Worm (Caenorhabditis elegans): ENCODE data around the gene wrt-10.

The wrt-10 gene

ce11 chrII:7519221-7519620 lies 15.1 kb downstream of the wrt-10 start, which contains the start of gene glb-9:
TSS of gene glb-9 (minus strand) at chrII:7519321.
- no peak for TF ChIP-seq tra-4 (tag; optimal IDR thresholded peaks at IDR 0.05)

- TF ChIP-seq flt-1 (GFP tag; IDR thresholded peaks at IDR 0.05): no peak
- no peak for TF ChIP-seq scrt-1 (GFP tag; IDR thresholded peaks at IDR 0.05)
- no peak for TF ChIP-seq tbx-37 (GFP tag; conservative IDR thresholded peaks at IDR 0.05)
- TF ChIP-seq tra-4 (tag; optimal IDR thresholded peaks at IDR 0.05): no peak
- no peak for TF ChIP-seq ets-7 (tag; optimal IDR thresholded peaks at IDR 0.05)
- no peak for TF ChIP-seq ceh-13 (GFP tag; optimal IDR thresholded peaks at IDR 0.05)
- TF ChIP-seq ceh-36 (tag; optimal IDR thresholded peaks at IDR 0.05): no peak
- no peak for TF ChIP-seq sea-1 (GFP tag; conservative IDR thresholded peaks at IDR 0.05)
- no peak for TF ChIP-seq B0310.2 (tag; optimal IDR thresholded peaks at IDR 0.05)
- TF ChIP-seq hnd-1 (tag; optimal IDR thresholded peaks at IDR 0.05): no peak
- no peak for TF ChIP-seq pes-1 (GFP tag; IDR thresholded peaks at IDR 0.05)
- TF ChIP-seq ama-1 (optimal IDR thresholded peaks at IDR 0.05): no peak
- no peak for TF ChIP-seq aly-1 (tag; optimal IDR thresholded peaks at IDR 0.05)
- TF ChIP-seq F13C5.2 (tag; optimal IDR thresholded peaks at IDR 0.05): no peak
- no peak for TF ChIP-seq hmbx-1 (tag; optimal IDR thresholded peaks at IDR 0.05)
- TF ChIP-seq tbx-11 (GFP tag; IDR thresholded peaks at IDR 0.05): no peak
- TF ChIP-seq hmg-4 (GFP tag; optimal IDR thresholded peaks at IDR 0.05): no peak
These were observed 29.4 kb downstream of the wrt-10 start, which contains the start of gene C28F5.1 for ce11 chrII:7505005-7505404. TSS of gene C28F5.1 (plus strand) at chrII:7505305.

- no peak for TF ChIP-seq flt-1 (GFP tag; IDR thresholded peaks at IDR 0.05)
- TF ChIP-seq B0310.2 (tag; optimal IDR thresholded peaks at IDR 0.05): no peak
- TF ChIP-seq pes-1 (GFP tag; IDR thresholded peaks at IDR 0.05): no peak
- no peak for TF ChIP-seq ceh-36 (tag; optimal IDR thresholded peaks at IDR 0.05)
- TF ChIP-seq F13C5.2 (tag; optimal IDR thresholded peaks at IDR 0.05): no peak
- no peak for TF ChIP-seq hmbx-1 (tag; optimal IDR thresholded peaks at IDR 0.05)
- TF ChIP-seq aly-1 (tag; optimal IDR thresholded peaks at IDR 0.05): no peak
- no peak for TF ChIP-seq tbx-37 (GFP tag; conservative IDR thresholded peaks at IDR 0.05)
- TF ChIP-seq ets-7 (tag; optimal IDR thresholded peaks at IDR 0.05): no peak
- no peak for TF ChIP-seq tra-4 (tag; optimal IDR thresholded peaks at IDR 0.05)
- TF ChIP-seq hmg-4 (GFP tag; optimal IDR thresholded peaks at IDR 0.05): no peak
- TF ChIP-seq tbx-11 (GFP tag; IDR thresholded peaks at IDR 0.05): no peak
- no peak for TF ChIP-seq ceh-13 (GFP tag; optimal IDR thresholded peaks at IDR 0.05)
- no peak for TF ChIP-seq ama-1 (optimal IDR thresholded peaks at IDR 0.05)
- TF ChIP-seq hnd-1 (tag; optimal IDR thresholded peaks at IDR 0.05): no peak
- no peak for TF ChIP-seq scrt-1 (GFP tag; IDR thresholded peaks at IDR 0.05)
- TF ChIP-seq sea-1 (GFP tag; conservative IDR thresholded peaks at IDR 0.05): no peak
These were observed 35.0 kb downstream of the wrt-10 start, which contains the start of gene srab-14 for ce11 chrII:7499390-7499789. TSS of gene srab-14 (minus strand) at chrII:7499490.

- TF ChIP-seq hmg-4 (GFP tag; optimal IDR thresholded peaks at IDR 0.05) (no peak), tra-4 (tag; optimal IDR thresholded peaks at IDR 0.05) (no peak), sea-1 (GFP tag; conservative IDR thresholded peaks at IDR 0.05) (no peak), B0310.2 (tag; optimal IDR thresholded peaks at IDR 0.05) (no peak), tbx-11 (GFP tag; IDR thresholded peaks at IDR 0.05) (no peak), tbx-37 (GFP tag; conservative IDR thresholded peaks at IDR 0.05) (no peak), flt-1 (GFP tag; IDR thresholded peaks at IDR 0.05) (no peak), ceh-13 (GFP tag; optimal IDR thresholded peaks at IDR 0.05) (no peak), F13C5.2 (tag; optimal IDR thresholded peaks at IDR 0.05) (no peak), ets-7 (tag; optimal IDR thresholded peaks at IDR 0.05) (no peak), hmbx-1 (tag; optimal IDR thresholded peaks at IDR 0.05) (no peak), ceh-36 (tag; optimal IDR thresholded peaks at IDR 0.05) (no peak), scrt-1 (GFP tag; IDR thresholded peaks at IDR 0.05) (no peak), aly-1 (tag; optimal IDR thresholded peaks at IDR 0.05) (no peak), hnd-1 (tag; optimal IDR thresholded peaks at IDR 0.05) (no peak)
These were observed 38.3 kb downstream of the wrt-10 start, which contains the start of gene spi-1 for ce11 chrII:7496070-7496469. TSS of gene spi-1 (plus strand) at chrII:7496247.

ce11 chrII:7494155-7494554 lies 40.2 kb downstream of the wrt-10 start, which contains the start of gene R10H1.1:
TSS of gene R10H1.1 (plus strand) at chrII:7494455.
- TF ChIP-seq tra-4 (tag; optimal IDR thresholded peaks at IDR 0.05) (no peak), pes-1 (GFP tag; IDR thresholded peaks at IDR 0.05) (no peak)

- TF ChIP-seq scrt-1 (GFP tag; IDR thresholded peaks at IDR 0.05) (no peak), ets-7 (tag; optimal IDR thresholded peaks at IDR 0.05) (no peak)
These were observed 40.8 kb downstream of the wrt-10 start, which contains the start of gene nas-23 for ce11 chrII:7493599-7493998. TSS of gene nas-23 (minus strand) at chrII:7493699.

ce11 chrII:7489605-7490004 lies 44.8 kb downstream of the wrt-10 start, which contains the start of gene D1022.9:
TSS of gene D1022.9 (minus strand) at chrII:7489705.
- TF ChIP-seq scrt-1 (GFP tag; IDR thresholded peaks at IDR 0.05): no peak
- TF ChIP-seq ets-7 (tag; optimal IDR thresholded peaks at IDR 0.05): no peak
- TF ChIP-seq ceh-36 (tag; optimal IDR thresholded peaks at IDR 0.05): no peak
- TF ChIP-seq hmg-4 (GFP tag; optimal IDR thresholded peaks at IDR 0.05): no peak
- TF ChIP-seq sea-1 (GFP tag; conservative IDR thresholded peaks at IDR 0.05): no peak
- no peak for TF ChIP-seq ama-1 (optimal IDR thresholded peaks at IDR 0.05)
- TF ChIP-seq tbx-37 (GFP tag; conservative IDR thresholded peaks at IDR 0.05): no peak

Data from whole organism, early embryonic.